Worm (Caenorhabditis elegans) whole organism, L3 larva: Measurements from ENCODE around the gene C07A9.13.
"Not testable (repeated sequence)": the region's sequence is repeated elsewhere in the genome, so short reads cannot be mapped to it uniquely, and the experiment has no call there.

Experiments used
- ZK546.5 ChIP-seq: sonication (generic microtip); optimal IDR thresholded peaks from 2 replicates; lab custom pipeline; 2017; ENCODE audit warnings: missing biosample characterization, missing genetic modification characterization
- aly-2 ChIP-seq: fragments of 150-350 bp; optimal IDR thresholded peaks from 2 replicates; lab custom pipeline; 2014; ENCODE audit warnings: missing biosample characterization, missing genetic modification characterization
- ama-1 ChIP-seq: fragments of 150-350 bp; optimal IDR thresholded peaks from 2 replicates; lab custom pipeline; 2018
- ceh-16 ChIP-seq: sonication (generic microtip); optimal IDR thresholded peaks from 2 replicates; lab custom pipeline; 2017; ENCODE audit warnings: missing biosample characterization, missing genetic modification characterization
- ceh-82 ChIP-seq: fragments of 150-350 bp; optimal IDR thresholded peaks from 2 replicates; lab custom pipeline; 2014; ENCODE audit warnings: missing biosample characterization, missing genetic modification characterization
- ceh-9 ChIP-seq: sonication (generic microtip); optimal IDR thresholded peaks from 2 replicates; lab custom pipeline; 2018; ENCODE audit warnings: missing biosample characterization, missing genetic modification characterization
- egl-27 ChIP-seq: sonication (generic microtip); optimal IDR thresholded peaks from 4 replicates; lab custom pipeline; 2017; ENCODE audit warnings: missing biosample characterization, missing genetic modification reagents, missing genetic modification characterization
- elt-2 ChIP-seq: sonication (generic microtip); optimal IDR thresholded peaks from 2 replicates; lab custom pipeline; 2016; ENCODE audit warnings: missing genetic modification reagents, mild to moderate bottlenecking, missing genetic modification characterization, missing compliant biosample characterization
- elt-3 ChIP-seq, 3 experiments: fragments of 150-350 bp in 1 of 3; sonication (generic microtip) in 2 of 3; optimal IDR thresholded peaks; 2 replicates in 2 of 3; 4 replicates in 1 of 3; lab custom pipeline; 2014 to 2017; ENCODE audit warnings: missing biosample characterization in 3 of 3, missing genetic modification characterization in 3 of 3
- eor-1 ChIP-seq, 2 experiments: fragments of 150-350 bp; optimal IDR thresholded peaks; 2 replicates each; lab custom pipeline; 2014 to 2018; ENCODE audit warnings: missing biosample characterization in 2 of 2, missing genetic modification characterization in 2 of 2
- fkh-10 ChIP-seq: sonication (generic microtip); optimal IDR thresholded peaks from 2 replicates; lab custom pipeline; 2017; ENCODE audit warnings: missing biosample characterization, missing genetic modification reagents, missing genetic modification characterization
- fos-1 ChIP-seq: fragments of 150-350 bp; optimal IDR thresholded peaks from 2 replicates; lab custom pipeline; 2014; ENCODE audit warnings: missing biosample characterization, missing genetic modification characterization
- jun-1 ChIP-seq: fragments of 150-350 bp; optimal IDR thresholded peaks from 2 replicates; lab custom pipeline; 2014; ENCODE audit warnings: missing biosample characterization, missing genetic modification reagents, missing genetic modification characterization
- lin-15B ChIP-seq: fragments of 150-350 bp; optimal IDR thresholded peaks from 2 replicates; lab custom pipeline; 2014; ENCODE audit warnings: missing biosample characterization, missing genetic modification characterization
- lin-39 ChIP-seq: fragments of 150-350 bp; optimal IDR thresholded peaks from 2 replicates; lab custom pipeline; 2018; ENCODE audit warnings: missing biosample characterization, missing genetic modification reagents, missing genetic modification characterization
- lsy-12 ChIP-seq: sonication (generic microtip); optimal IDR thresholded peaks from 2 replicates; lab custom pipeline; 2016; ENCODE audit warnings: mild to moderate bottlenecking, missing genetic modification characterization, missing compliant biosample characterization
- mml-1 ChIP-seq: fragments of 150-350 bp; sonication (generic microtip); optimal IDR thresholded peaks from 3 replicates; lab custom pipeline; 2014; ENCODE audit warnings: missing biosample characterization, missing genetic modification characterization
- nfya-1 ChIP-seq: sonication (generic microtip); optimal IDR thresholded peaks from 2 replicates; lab custom pipeline; 2017; ENCODE audit warnings: missing genetic modification characterization, mild to moderate bottlenecking, missing compliant biosample characterization, antibody characterized with exemption, moderate library complexity; ENCODE audit not compliant: insufficient read depth
- nhr-23 ChIP-seq: fragments of 150-350 bp; optimal IDR thresholded peaks from 2 replicates; lab custom pipeline; 2014; ENCODE audit warnings: missing biosample characterization, missing genetic modification reagents, missing genetic modification characterization
- nhr-237 ChIP-seq: fragments of 150-350 bp; optimal IDR thresholded peaks from 2 replicates; lab custom pipeline; 2014; ENCODE audit warnings: missing biosample characterization, missing genetic modification characterization
- nhr-25 ChIP-seq: sonication (generic microtip); optimal IDR thresholded peaks from 2 replicates; lab custom pipeline; 2017; ENCODE audit warnings: missing biosample characterization, missing genetic modification characterization
- nhr-43 ChIP-seq: sonication (generic microtip); optimal IDR thresholded peaks from 2 replicates; lab custom pipeline; 2016; ENCODE audit warnings: mild to moderate bottlenecking, missing genetic modification characterization, missing compliant biosample characterization; ENCODE audit not compliant: poor library complexity, severe bottlenecking
- nhr-76 ChIP-seq: fragments of 150-350 bp; sonication (generic microtip); optimal IDR thresholded peaks from 5 replicates; lab custom pipeline; 2014; ENCODE audit warnings: missing biosample characterization, missing genetic modification characterization
- nhr-77 ChIP-seq: fragments of 150-350 bp; optimal IDR thresholded peaks from 2 replicates; lab custom pipeline; 2014; ENCODE audit warnings: missing biosample characterization, missing genetic modification characterization
- pha-4 ChIP-seq: fragments of 150-350 bp; optimal IDR thresholded peaks from 2 replicates; lab custom pipeline; 2014; ENCODE audit warnings: missing biosample characterization, missing genetic modification reagents, missing genetic modification characterization
- pqm-1 ChIP-seq: fragments of 150-350 bp; optimal IDR thresholded peaks from 2 replicates; lab custom pipeline; 2017; ENCODE audit warnings: missing biosample characterization, missing genetic modification characterization, inconsistent platforms
- sea-2 ChIP-seq: fragments of 150-350 bp; sonication (generic microtip); optimal IDR thresholded peaks from 4 replicates; lab custom pipeline; 2014; ENCODE audit warnings: missing biosample characterization, missing genetic modification reagents, missing genetic modification characterization
- skn-1 ChIP-seq: fragments of 150-350 bp; optimal IDR thresholded peaks from 2 replicates; lab custom pipeline; 2014; ENCODE audit warnings: missing biosample characterization, missing genetic modification characterization
- snpc-4 ChIP-seq: fragments of 150-350 bp; optimal IDR thresholded peaks from 2 replicates; lab custom pipeline; 2014; ENCODE audit warnings: missing biosample characterization, missing genetic modification characterization
- unc-39 ChIP-seq: sonication (generic microtip); optimal IDR thresholded peaks from 4 replicates; lab custom pipeline; 2017; ENCODE audit warnings: missing biosample characterization, missing genetic modification characterization
- unc-62 ChIP-seq: fragments of 150-350 bp; sonication (generic microtip); optimal IDR thresholded peaks from 4 replicates; lab custom pipeline; 2014; ENCODE audit warnings: missing biosample characterization, missing genetic modification reagents, missing genetic modification characterization
- zag-1 ChIP-seq: fragments of 150-350 bp; optimal IDR thresholded peaks from 2 replicates; lab custom pipeline; 2014; ENCODE audit warnings: missing biosample characterization, missing genetic modification characterization
- ztf-11 ChIP-seq: fragments of 150-350 bp; optimal IDR thresholded peaks from 2 replicates; lab custom pipeline; 2014; ENCODE audit warnings: missing biosample characterization, missing genetic modification characterization

The C07A9.13 gene

ce11 chrIII:9681206-9681605, at the start of gene C07A9.13:
Gene C07A9.13, minus strand, starts transcription at chrIII:9681306.
- not testable (repeated sequence) for TF ChIP-seq nhr-23; lin-15B (tag; lab: Kevin White, UChicago); zag-1 (tag; lab: Kevin White, UChicago)

ce11 chrIII:9730407-9730806, 49.3 kb upstream of the C07A9.13 start:
- no peak for TF ChIP-seq unc-62 (GFP tag; lab: Kevin White, UChicago)
- TF ChIP-seq ztf-11 (tag; lab: Kevin White, UChicago), result no peak
- TF ChIP-seq eor-1 (tag; optimal IDR thresholded peaks at IDR 0.05; lab: Kevin White, UChicago), result no peak
- no peak for TF ChIP-seq egl-27
- no peak for TF ChIP-seq ama-1 (lab: Kevin White, UChicago)
- no peak for TF ChIP-seq ceh-16 (tag; lab: Kevin White, UChicago)
- TF ChIP-seq nhr-25 (tag; lab: Kevin White, UChicago), result no peak
- TF ChIP-seq lin-39 (tag; lab: Kevin White, UChicago), result no peak
- TF ChIP-seq mml-1 (tag; lab: Kevin White, UChicago), result no peak
- no peak for TF ChIP-seq ceh-9
- no peak for TF ChIP-seq fos-1 (tag; lab: Kevin White, UChicago)
- no peak for TF ChIP-seq nhr-76 (tag; lab: Kevin White, UChicago)
- TF ChIP-seq unc-39 (tag; lab: Kevin White, UChicago), result no peak
- no peak for TF ChIP-seq sea-2 (GFP tag; lab: Kevin White, UChicago)
- no peak for TF ChIP-seq ceh-82 (tag; lab: Kevin White, UChicago)

ce11 chrIII:9727439-9727838, 46.3 kb upstream of the C07A9.13 start, which contains the start of gene C07A9.12:
Gene C07A9.12, minus strand, starts transcription at chrIII:9727539.
- TF ChIP-seq fkh-10 (GFP tag; lab: Kevin White, UChicago), result no peak
- TF ChIP-seq nhr-237 (tag; lab: Kevin White, UChicago), result no peak
- TF ChIP-seq pha-4 (tag; lab: Kevin White, UChicago), result no peak
- no peak for TF ChIP-seq nhr-43 (tag; lab: Kevin White, UChicago)
- TF ChIP-seq sea-2 (GFP tag; lab: Kevin White, UChicago), result no peak
- no peak for TF ChIP-seq lsy-12 (tag; lab: Kevin White, UChicago)
- TF ChIP-seq elt-3 (tag; optimal IDR thresholded peaks at IDR 0.05; lab: Kevin White, UChicago), result no peak
- no peak for TF ChIP-seq snpc-4

- no peak for TF ChIP-seq snpc-4
- TF ChIP-seq fos-1 (tag; lab: Kevin White, UChicago), result no peak
- TF ChIP-seq, all 47 proteins: peak for 0
Observed at ce11 chrIII:9725114-9725513, 44.0 kb upstream of the C07A9.13 start, which contains the start of gene clec-162. Gene clec-162, minus strand, starts transcription at chrIII:9725214.

- TF ChIP-seq pha-4 (tag; lab: Kevin White, UChicago) (peak; percentile 35), jun-1 (peak; percentile 16), elt-3 (tag; optimal IDR thresholded peaks at IDR 0.05; lab: Kevin White, UChicago) (no peak), elt-2 (peak; percentile 97), mml-1 (tag; lab: Kevin White, UChicago) (no peak), pqm-1 (tag; lab: Kevin White, UChicago) (peak; percentile 95), nhr-237 (tag; lab: Kevin White, UChicago) (no peak)
- TF ChIP-seq, all 47 proteins: peak for 4
Observed at ce11 chrIII:9721991-9722390, 40.9 kb upstream of the C07A9.13 start.

- TF ChIP-seq snpc-4 (no peak), nhr-76 (tag; lab: Kevin White, UChicago) (no peak), ama-1 (lab: Kevin White, UChicago) (no peak), zag-1 (tag; lab: Kevin White, UChicago) (no peak), nhr-77 (no peak), nfya-1 (tag; lab: Kevin White, UChicago) (no peak), ZK546.5 (tag; lab: Kevin White, UChicago) (no peak), aly-2 (tag; lab: Kevin White, UChicago) (no peak), nhr-43 (tag; lab: Kevin White, UChicago) (no peak), unc-39 (tag; lab: Kevin White, UChicago) (no peak), pqm-1 (tag; lab: Kevin White, UChicago) (peak; percentile 36), unc-62 (GFP tag; lab: Kevin White, UChicago) (no peak), elt-3 (tag; optimal IDR thresholded peaks at IDR 0.05; lab: Kevin White, UChicago) (no peak), elt-2 (peak; percentile 58), skn-1 (tag; lab: Kevin White, UChicago) (no peak), lin-15B (tag; lab: Kevin White, UChicago) (no peak)
Observed at ce11 chrIII:9720191-9720590, 39.1 kb upstream of the C07A9.13 start, which contains the start of gene ncx-7. Gene ncx-7, minus strand, starts transcription at chrIII:9720291.
